Fruit fly (Drosophila melanogaster) whole organism, embryonic: ENCODE data around the gene CG44838.

Source experiments
- Bdp1 ChIP-seq: fragments of 200-800 bp; sonication (Bioruptor generic); optimal IDR thresholded peaks from 3 replicates; lab custom pipeline; 2016; ENCODE audit warnings: missing biosample characterization, missing genetic modification characterization
- CG10462 ChIP-seq: fragments of 200-800 bp; sonication (Bioruptor generic); optimal IDR thresholded peaks from 2 replicates; lab custom pipeline; 2016; ENCODE audit warnings: missing biosample characterization, missing genetic modification characterization
- CG11560 ChIP-seq: fragments of 200-800 bp; sonication (Bioruptor generic); IDR thresholded peaks from 3 replicates; pipeline ENCODE4 v1.3.6; 2022; ENCODE audit warnings: missing biosample characterization, missing genetic modification characterization
- CG11695 ChIP-seq: fragments of 200-800 bp; sonication (Bioruptor generic); IDR thresholded peaks from 3 replicates; pipeline ENCODE4 v1.3.6; 2022; ENCODE audit warnings: missing biosample characterization, missing genetic modification characterization
- CG1233 ChIP-seq: fragments of 200-800 bp; sonication (Bioruptor generic); optimal IDR thresholded peaks from 4 replicates; lab custom pipeline; 2018; ENCODE audit warnings: missing biosample characterization, mild to moderate bottlenecking, missing genetic modification characterization
- CG15696 ChIP-seq: fragments of 200-800 bp; sonication (Bioruptor generic); optimal IDR thresholded peaks from 2 replicates; lab custom pipeline; 2019; ENCODE audit warnings: missing biosample characterization, mild to moderate bottlenecking, missing genetic modification characterization, moderate library complexity
- CG17328 ChIP-seq: fragments of 200-800 bp; sonication (Bioruptor generic); IDR thresholded peaks from 2 replicates; pipeline ENCODE4 v1.3.6; 2022; ENCODE audit warnings: missing biosample characterization, missing genetic modification characterization
- CG18599 ChIP-seq: fragments of 200-800 bp; sonication (Bioruptor generic); optimal IDR thresholded peaks from 3 replicates; lab custom pipeline; 2017; ENCODE audit warnings: missing biosample characterization, missing genetic modification characterization, mild to moderate bottlenecking, moderate library complexity, missing genetic modification reagents
- CG18764 ChIP-seq: fragments of 200-800 bp; sonication (Bioruptor generic); optimal IDR thresholded peaks from 3 replicates; lab custom pipeline; 2016; ENCODE audit warnings: missing biosample characterization, missing genetic modification characterization
- CG33557 ChIP-seq: fragments of 200-800 bp; sonication (Bioruptor generic); optimal IDR thresholded peaks from 2 replicates; lab custom pipeline; 2019; ENCODE audit warnings: missing biosample characterization, mild to moderate bottlenecking, missing genetic modification characterization, moderate library complexity
- CG3407 ChIP-seq: fragments of 200-800 bp; sonication (Bioruptor generic); optimal IDR thresholded peaks from 2 replicates; lab custom pipeline; 2018; ENCODE audit warnings: missing biosample characterization, mild to moderate bottlenecking, missing genetic modification characterization
- CG34376 ChIP-seq: fragments of 200-800 bp; sonication (Bioruptor generic); optimal IDR thresholded peaks from 2 replicates; lab custom pipeline; 2018; ENCODE audit warnings: missing biosample characterization, mild to moderate bottlenecking, missing genetic modification characterization
- CG3995 ChIP-seq: fragments of 200-800 bp; sonication (Bioruptor generic); optimal IDR thresholded peaks from 3 replicates; lab custom pipeline; 2016; ENCODE audit warnings: missing biosample characterization, missing genetic modification characterization
- CG4424 ChIP-seq: fragments of 200-800 bp; sonication (Bioruptor generic); optimal IDR thresholded peaks from 3 replicates; lab custom pipeline; 2016; ENCODE audit warnings: missing biosample characterization, missing genetic modification characterization
- CG5245 ChIP-seq: fragments of 200-800 bp; sonication (Bioruptor generic); optimal IDR thresholded peaks from 3 replicates; lab custom pipeline; 2016; ENCODE audit warnings: missing biosample characterization, missing genetic modification characterization
- CG6272 ChIP-seq: fragments of 200-800 bp; sonication (Bioruptor generic); IDR thresholded peaks from 2 replicates; pipeline ENCODE4 v1.3.6; 2022; ENCODE audit warnings: missing biosample characterization, missing genetic modification characterization
- CG6683 ChIP-seq: fragments of 200-800 bp; sonication (Bioruptor generic); optimal IDR thresholded peaks from 2 replicates; lab custom pipeline; 2017; ENCODE audit warnings: missing biosample characterization, mild to moderate bottlenecking, missing genetic modification characterization, missing genetic modification reagents
- CG6765 ChIP-seq: fragments of 200-800 bp; sonication (Bioruptor generic); optimal IDR thresholded peaks from 3 replicates; lab custom pipeline; 2017; ENCODE audit warnings: missing biosample characterization, mild to moderate bottlenecking, missing genetic modification characterization
- CG7786 ChIP-seq: fragments of 200-800 bp; sonication (Bioruptor generic); optimal IDR thresholded peaks from 2 replicates; lab custom pipeline; 2016; ENCODE audit warnings: missing biosample characterization, missing genetic modification characterization
- CG8478 ChIP-seq: fragments of >200 bp; optimal IDR thresholded peaks from 2 replicates; lab custom pipeline; 2018
- CG8944 ChIP-seq: fragments of 200-800 bp; sonication (Bioruptor generic); optimal IDR thresholded peaks from 3 replicates; lab custom pipeline; 2016; ENCODE audit warnings: missing biosample characterization, missing genetic modification characterization
- Dek ChIP-seq: fragments of 200-800 bp; sonication (Bioruptor generic); optimal IDR thresholded peaks from 3 replicates; lab custom pipeline; 2019; ENCODE audit warnings: missing biosample characterization, mild to moderate bottlenecking, missing genetic modification characterization, moderate library complexity
- Dfd ChIP-seq, 2 experiments: fragments of >200 bp; optimal IDR thresholded peaks; 2 replicates each; lab custom pipeline; 2017; ENCODE audit warnings: missing biosample characterization in 2 of 2, missing genetic modification characterization in 2 of 2
- Doc3 ChIP-seq: fragments of 200-800 bp; sonication (Bioruptor generic); IDR thresholded peaks from 3 replicates; pipeline ENCODE4 v1.3.6; 2022; ENCODE audit warnings: missing biosample characterization, missing genetic modification characterization; ENCODE audit not compliant: partially characterized antibody
- Fer3 ChIP-seq: fragments of 200-800 bp; sonication (Bioruptor generic); optimal IDR thresholded peaks from 2 replicates; lab custom pipeline; 2018; ENCODE audit warnings: missing biosample characterization, mild to moderate bottlenecking, missing genetic modification characterization, moderate library complexity
- GATAe ChIP-seq: fragments of 200-800 bp; sonication (Bioruptor generic); conservative IDR thresholded peaks from 2 replicates; pipeline ENCODE4 v1.3.6; 2022; ENCODE audit warnings: missing biosample characterization, missing genetic modification characterization
- Hr78 ChIP-seq, 2 experiments: fragments of 200-800 bp in 1 of 2; fragments of >200 bp in 1 of 2; sonication (Bioruptor generic) in 1 of 2; optimal IDR thresholded peaks; 2 replicates each; lab custom pipeline; 2017 to 2019; ENCODE audit warnings: missing biosample characterization in 2 of 2, missing genetic modification characterization in 2 of 2, mild to moderate bottlenecking in 1 of 2, moderate library complexity in 1 of 2
- Kr ChIP-seq: fragments of 200-800 bp; sonication (Bioruptor generic); optimal IDR thresholded peaks from 2 replicates; lab custom pipeline; 2017; ENCODE audit warnings: missing biosample characterization, mild to moderate bottlenecking, missing genetic modification characterization
- MBD-R2 ChIP-seq: fragments of 200-800 bp; sonication (Bioruptor generic); IDR thresholded peaks from 2 replicates; pipeline ENCODE4 v1.3.6; 2022; ENCODE audit warnings: missing biosample characterization, missing genetic modification characterization
- Mes4 ChIP-seq: fragments of 200-800 bp; sonication (Bioruptor generic); optimal IDR thresholded peaks from 2 replicates; lab custom pipeline; 2016; ENCODE audit warnings: missing biosample characterization, missing genetic modification characterization
- PHDP ChIP-seq: fragments of 200-800 bp; sonication (Bioruptor generic); optimal IDR thresholded peaks from 3 replicates; lab custom pipeline; 2018; ENCODE audit warnings: missing biosample characterization, mild to moderate bottlenecking, missing genetic modification characterization, moderate library complexity
- Pdp1 ChIP-seq, 2 experiments: fragments of 200-800 bp; sonication (Bioruptor generic); optimal IDR thresholded peaks; 3 replicates each; lab custom pipeline; 2016; ENCODE audit warnings: missing biosample characterization in 2 of 2, missing genetic modification characterization in 2 of 2, mild to moderate bottlenecking in 1 of 2, moderate library complexity in 1 of 2
- Scr ChIP-seq: fragments of 200-800 bp; sonication (Bioruptor generic); IDR thresholded peaks from 2 replicates; pipeline ENCODE4 v1.3.6; 2022; ENCODE audit warnings: missing biosample characterization, missing genetic modification characterization; ENCODE audit not compliant: partially characterized antibody
- bbx ChIP-seq: fragments of 200-800 bp; sonication (Bioruptor generic); IDR thresholded peaks from 2 replicates; pipeline ENCODE4 v1.3.6; 2022; ENCODE audit warnings: missing biosample characterization, missing genetic modification characterization; ENCODE audit not compliant: partially characterized antibody
- bigmax ChIP-seq: fragments of 200-800 bp; sonication (Bioruptor generic); optimal IDR thresholded peaks from 2 replicates; lab custom pipeline; 2018; ENCODE audit warnings: missing biosample characterization, mild to moderate bottlenecking, missing genetic modification characterization
- en ChIP-seq: fragments of 200-800 bp; sonication (Bioruptor generic); optimal IDR thresholded peaks from 2 replicates; lab custom pipeline; 2016; ENCODE audit warnings: missing biosample characterization, missing genetic modification characterization
- eyg ChIP-seq: fragments of 200-800 bp; sonication (Bioruptor generic); optimal IDR thresholded peaks from 3 replicates; lab custom pipeline; 2016; ENCODE audit warnings: missing biosample characterization, missing genetic modification characterization
- gsb ChIP-seq: fragments of 200-800 bp; sonication (Bioruptor generic); IDR thresholded peaks from 2 replicates; pipeline ENCODE4 v1.3.6; 2022; ENCODE audit warnings: missing biosample characterization, missing genetic modification characterization
- inv ChIP-seq: fragments of 200-800 bp; sonication (Bioruptor generic); IDR thresholded peaks from 2 replicates; pipeline ENCODE4 v1.3.6; 2022; ENCODE audit warnings: missing biosample characterization, missing genetic modification characterization; ENCODE audit not compliant: partially characterized antibody
- jumu ChIP-seq: fragments of 200-800 bp; sonication (Bioruptor generic); optimal IDR thresholded peaks from 3 replicates; lab custom pipeline; 2016; ENCODE audit warnings: missing biosample characterization, missing genetic modification characterization
- kni ChIP-seq: fragments of 200-800 bp; sonication (Bioruptor generic); optimal IDR thresholded peaks from 3 replicates; lab custom pipeline; 2017; ENCODE audit warnings: mild to moderate bottlenecking, missing biosample characterization, missing genetic modification reagents, missing genetic modification characterization
- knrl ChIP-seq: fragments of 200-800 bp; sonication (Bioruptor generic); IDR thresholded peaks from 3 replicates; pipeline ENCODE4 v1.3.6; 2022; ENCODE audit warnings: missing biosample characterization, missing genetic modification characterization; ENCODE audit not compliant: partially characterized antibody
- maf-S ChIP-seq: fragments of 200-800 bp; sonication (Bioruptor generic); optimal IDR thresholded peaks from 2 replicates; lab custom pipeline; 2016; ENCODE audit warnings: missing biosample characterization, missing genetic modification characterization
- nom ChIP-seq: fragments of 200-800 bp; sonication (Bioruptor generic); optimal IDR thresholded peaks from 2 replicates; lab custom pipeline; 2017; ENCODE audit warnings: missing biosample characterization, missing genetic modification characterization, mild to moderate bottlenecking, moderate library complexity, missing genetic modification reagents
- pan ChIP-seq, 4 experiments: fragments of >200 bp in 3 of 4; fragments of 200-800 bp in 1 of 4; sonication (Bioruptor generic) in 1 of 4; optimal IDR thresholded peaks in 3 of 4; IDR thresholded peaks in 1 of 4; 2 replicates each; pipeline versions ENCODE4 v1.3.6 to Lab custom; 2017 to 2022; ENCODE audit warnings: missing biosample characterization in 2 of 4, missing genetic modification characterization in 2 of 4, mixed read lengths in 1 of 4
- sima ChIP-seq: fragments of 200-800 bp; sonication (Bioruptor generic); optimal IDR thresholded peaks from 2 replicates; lab custom pipeline; 2016; ENCODE audit warnings: missing biosample characterization, missing genetic modification characterization
- slou ChIP-seq: fragments of 200-800 bp; sonication (Bioruptor generic); optimal IDR thresholded peaks from 3 replicates; lab custom pipeline; 2016; ENCODE audit warnings: missing biosample characterization, missing genetic modification characterization
- tna ChIP-seq: fragments of 200-800 bp; sonication (Bioruptor generic); IDR thresholded peaks from 2 replicates; pipeline ENCODE4 v1.3.6; 2022; ENCODE audit warnings: missing biosample characterization, missing genetic modification characterization; ENCODE audit not compliant: partially characterized antibody

CG44838 gene

DNA sequence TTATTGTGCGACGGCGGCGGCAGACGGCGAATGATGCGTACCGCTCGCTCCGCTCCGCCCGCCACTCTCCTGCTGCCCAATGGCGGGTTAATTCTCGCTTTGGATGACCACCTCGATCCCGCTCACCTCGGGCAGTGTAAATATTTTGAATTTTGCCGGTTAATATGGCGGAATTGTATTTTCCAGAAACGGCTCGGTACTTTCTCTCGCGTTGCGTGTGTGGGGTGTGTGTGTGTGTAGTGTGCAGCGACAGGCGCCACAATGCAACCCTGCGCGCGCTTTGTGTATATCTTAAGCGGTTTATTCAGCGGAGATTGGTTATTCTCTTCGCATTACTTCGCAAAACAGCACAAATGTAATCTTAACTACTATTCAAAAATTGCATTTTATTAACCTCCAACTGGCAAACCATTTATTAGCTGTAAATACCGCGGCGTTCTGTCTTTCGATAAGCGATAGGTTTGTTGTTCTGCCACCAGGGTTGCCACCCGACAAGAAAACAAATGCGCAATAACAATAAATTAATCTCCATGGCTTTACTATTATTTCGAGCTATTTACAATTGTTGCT lies 4.9 kb upstream of the CG44838 start, which contains the start of the genes phol and CG3552:
TSS of gene phol (minus strand) at position 463 of the 570 bp plus-strand sequence.
TSS of gene CG3552 (plus strand) at position 500 of the 570 bp plus-strand sequence.
- TF ChIP-seq PHDP (tag; lab: Kevin White, UChicago): peak; percentile 7
- TF ChIP-seq Mes4 (GFP tag; lab: Kevin White, UChicago): no peak
- TF ChIP-seq CG4424 (GFP tag; lab: Kevin White, UChicago): no peak
- TF ChIP-seq CG3407: no peak
- no peak for TF ChIP-seq CG17328 (GFP tag; lab: Robert Waterston, UW)
- no peak for TF ChIP-seq CG11560 (tag; lab: Robert Waterston, UW)
- peak; percentile 39 for TF ChIP-seq inv (GFP tag; lab: Robert Waterston, UW)
- peak; percentile 5 for TF ChIP-seq CG34376 (GFP tag; lab: Kevin White, UChicago)
- no peak for TF ChIP-seq slou (GFP tag; lab: Kevin White, UChicago)
- TF ChIP-seq CG6765 (GFP tag; lab: Kevin White, UChicago): no peak
- TF ChIP-seq Dek (tag; lab: Kevin White, UChicago): no peak
- no peak for TF ChIP-seq CG11695 (GFP tag; lab: Robert Waterston, UW)
- no peak for TF ChIP-seq Dfd (GFP tag; optimal IDR thresholded peaks at IDR 0.05; lab: Kevin White, UChicago)
- TF ChIP-seq pan (optimal IDR thresholded peaks at IDR 0.05; lab: Kevin White, UChicago): no peak
- no peak for TF ChIP-seq pan (GFP tag; optimal IDR thresholded peaks at IDR 0.05 in 1 of 2, IDR thresholded peaks at IDR 0.05 in 1 of 2)
- no peak for TF ChIP-seq Hr78 (GFP tag; optimal IDR thresholded peaks at IDR 0.05; lab: Kevin White, UChicago)
- TF ChIP-seq kni (GFP tag; lab: Kevin White, UChicago): no peak
- no peak for TF ChIP-seq eyg
- TF ChIP-seq Scr: peak; percentile 57
- TF ChIP-seq Kr: no peak
- no peak for TF ChIP-seq Bdp1 (GFP tag; lab: Kevin White, UChicago)
- TF ChIP-seq Doc3 (GFP tag; lab: Robert Waterston, UW): 0 out of 3 replicates have a peak, but pooled peaks have one; percentile 46
- TF ChIP-seq maf-S (GFP tag; lab: Kevin White, UChicago): no peak
- no peak for TF ChIP-seq CG8944 (GFP tag; lab: Kevin White, UChicago)
- peak; percentile 66 for TF ChIP-seq MBD-R2
- no peak for TF ChIP-seq CG10462 (GFP tag; lab: Kevin White, UChicago)
- no peak for TF ChIP-seq bigmax (GFP tag; lab: Kevin White, UChicago)
- TF ChIP-seq CG18764 (GFP tag; lab: Kevin White, UChicago): no peak
- TF ChIP-seq sima (GFP tag; lab: Kevin White, UChicago): no peak
- no peak for TF ChIP-seq CG33557 (GFP tag; lab: Kevin White, UChicago)
- no peak for TF ChIP-seq CG3995 (GFP tag; lab: Kevin White, UChicago)
- TF ChIP-seq CG1233 (GFP tag; lab: Kevin White, UChicago): no peak
- no peak for TF ChIP-seq gsb (GFP tag; lab: Robert Waterston, UW)
- TF ChIP-seq CG8478: peak; percentile 9
- TF ChIP-seq CG5245: peak; percentile 98
- 0 out of 2 replicates have a peak, but pooled peaks have one; percentile 27 for TF ChIP-seq bbx (GFP tag; lab: Robert Waterston, UW)
- no peak for TF ChIP-seq jumu
- no peak for TF ChIP-seq tna (GFP tag; lab: Robert Waterston, UW)
- TF ChIP-seq knrl: 0 out of 3 replicates have a peak, but pooled peaks have one; percentile 37
- TF ChIP-seq CG6683 (GFP tag; lab: Kevin White, UChicago): no peak
- TF ChIP-seq GATAe (GFP tag; lab: Robert Waterston, UW): no peak
- TF ChIP-seq CG18599 (GFP tag; lab: Kevin White, UChicago): no peak
- TF ChIP-seq CG7786 (GFP tag; lab: Kevin White, UChicago): no peak
- TF ChIP-seq Pdp1 (GFP tag; optimal IDR thresholded peaks at IDR 0.05; lab: Kevin White, UChicago): peak in 1 of 2 experiments; percentile 31
- TF ChIP-seq en: no peak
- TF ChIP-seq nom (GFP tag; lab: Kevin White, UChicago): no peak
- no peak for TF ChIP-seq CG6272 (GFP tag; lab: Robert Waterston, UW)
- no peak for TF ChIP-seq CG15696 (tag; lab: Kevin White, UChicago)
- TF ChIP-seq Fer3 (tag; lab: Kevin White, UChicago): no peak
